Fruit fly (Drosophila melanogaster) whole organism, embryonic: ENCODE data around the gene drm.

Source experiments
- ATbp ChIP-seq: fragments of 200-800 bp; sonication (Bioruptor generic); optimal IDR thresholded peaks from 2 replicates; lab custom pipeline; 2017; ENCODE audit warnings: missing biosample characterization, mild to moderate bottlenecking, missing genetic modification characterization, missing genetic modification reagents
- CG10267 ChIP-seq: fragments of 200-800 bp; sonication (Bioruptor generic); optimal IDR thresholded peaks from 2 replicates; lab custom pipeline; 2018; ENCODE audit warnings: missing biosample characterization, mild to moderate bottlenecking, missing genetic modification characterization, moderate library complexity
- CG10654 ChIP-seq: fragments of 200-800 bp; sonication (Bioruptor generic); optimal IDR thresholded peaks from 2 replicates; lab custom pipeline; 2016; ENCODE audit warnings: missing biosample characterization, missing genetic modification characterization
- CG12155 ChIP-seq: fragments of 200-800 bp; sonication (Bioruptor generic); optimal IDR thresholded peaks from 3 replicates; lab custom pipeline; 2016; ENCODE audit warnings: missing biosample characterization, missing genetic modification characterization
- CG12659 ChIP-seq: fragments of 200-800 bp; sonication (Bioruptor generic); optimal IDR thresholded peaks from 3 replicates; lab custom pipeline; 2017; ENCODE audit warnings: mild to moderate bottlenecking, missing biosample characterization, missing genetic modification reagents, missing genetic modification characterization
- CG14014 ChIP-seq: fragments of 200-800 bp; sonication (Bioruptor generic); IDR thresholded peaks from 2 replicates; pipeline ENCODE4 v1.3.6; 2022; ENCODE audit warnings: missing biosample characterization, missing genetic modification characterization
- CG14441 ChIP-seq: fragments of 200-800 bp; sonication (Bioruptor generic); IDR thresholded peaks from 2 replicates; pipeline ENCODE4 v1.3.6; 2022; ENCODE audit warnings: missing biosample characterization, missing genetic modification characterization
- CG15601 ChIP-seq: fragments of 200-800 bp; sonication (Bioruptor generic); optimal IDR thresholded peaks from 3 replicates; lab custom pipeline; 2019; ENCODE audit warnings: missing biosample characterization, mild to moderate bottlenecking, missing genetic modification characterization, moderate library complexity
- CG17328 ChIP-seq: fragments of 200-800 bp; sonication (Bioruptor generic); IDR thresholded peaks from 2 replicates; pipeline ENCODE4 v1.3.6; 2022; ENCODE audit warnings: missing biosample characterization, missing genetic modification characterization
- CG17385 ChIP-seq: fragments of 200-800 bp; sonication (Bioruptor generic); optimal IDR thresholded peaks from 3 replicates; lab custom pipeline; 2018; ENCODE audit warnings: missing biosample characterization, mild to moderate bottlenecking, missing genetic modification characterization
- CG34224 ChIP-seq: fragments of 200-800 bp; sonication (Bioruptor generic); IDR thresholded peaks from 3 replicates; pipeline ENCODE4 v1.3.6; 2022; ENCODE audit warnings: missing biosample characterization, missing genetic modification characterization; ENCODE audit not compliant: partially characterized antibody
- CG34376 ChIP-seq: fragments of 200-800 bp; sonication (Bioruptor generic); optimal IDR thresholded peaks from 2 replicates; lab custom pipeline; 2018; ENCODE audit warnings: missing biosample characterization, mild to moderate bottlenecking, missing genetic modification characterization
- CG3726 ChIP-seq: fragments of 200-800 bp; sonication (Bioruptor generic); IDR thresholded peaks from 3 replicates; pipeline ENCODE4, ENCODE4 v1.3.6; 2022; ENCODE audit warnings: missing biosample characterization, missing genetic modification characterization
- CG42726 ChIP-seq: fragments of 200-800 bp; sonication (Bioruptor generic); IDR thresholded peaks from 2 replicates; pipeline ENCODE4 v1.3.6; 2022; ENCODE audit warnings: missing biosample characterization, missing genetic modification characterization; ENCODE audit not compliant: partially characterized antibody
- CG6689 ChIP-seq: fragments of 200-800 bp; sonication (Bioruptor generic); IDR thresholded peaks from 2 replicates; pipeline ENCODE4 v1.3.6; 2022; ENCODE audit warnings: missing biosample characterization, missing genetic modification characterization
- CG7839 ChIP-seq: fragments of 200-800 bp; sonication (Bioruptor generic); optimal IDR thresholded peaks from 3 replicates; lab custom pipeline; 2018; ENCODE audit warnings: missing biosample characterization, mild to moderate bottlenecking, missing genetic modification characterization, moderate library complexity
- CG8089 ChIP-seq: fragments of 200-800 bp; sonication (Bioruptor generic); optimal IDR thresholded peaks from 3 replicates; lab custom pipeline; 2016; ENCODE audit warnings: missing biosample characterization, missing genetic modification characterization
- CG8290 ChIP-seq, 3 experiments: fragments of 200-800 bp; sonication (Bioruptor generic); optimal IDR thresholded peaks; 2 replicates each; lab custom pipeline; 2016 to 2019; ENCODE audit warnings: missing biosample characterization in 3 of 3, missing genetic modification characterization in 3 of 3, mild to moderate bottlenecking in 2 of 3, moderate library complexity in 1 of 3
- CG9215 ChIP-seq: fragments of 200-800 bp; sonication (Bioruptor generic); IDR thresholded peaks from 2 replicates; pipeline ENCODE4 v1.3.6; 2022; ENCODE audit warnings: missing biosample characterization, missing genetic modification characterization
- CG9437 ChIP-seq: fragments of 200-800 bp; sonication (Bioruptor generic); optimal IDR thresholded peaks from 2 replicates; lab custom pipeline; 2018; ENCODE audit warnings: missing biosample characterization, mild to moderate bottlenecking, missing genetic modification characterization
- CG9817 ChIP-seq: fragments of 200-800 bp; sonication (Bioruptor generic); optimal IDR thresholded peaks from 2 replicates; lab custom pipeline; 2018; ENCODE audit warnings: missing biosample characterization, mild to moderate bottlenecking, missing genetic modification characterization, moderate library complexity
- CoRest ChIP-seq: fragments of 200-800 bp; sonication (Bioruptor generic); optimal IDR thresholded peaks from 3 replicates; lab custom pipeline; 2018; ENCODE audit warnings: missing biosample characterization, mild to moderate bottlenecking, missing genetic modification characterization, moderate library complexity
- Dad ChIP-seq: fragments of 200-800 bp; sonication (Bioruptor generic); optimal IDR thresholded peaks from 3 replicates; lab custom pipeline; 2016; ENCODE audit warnings: missing biosample characterization, missing genetic modification characterization
- Dek ChIP-seq: fragments of 200-800 bp; sonication (Bioruptor generic); optimal IDR thresholded peaks from 3 replicates; lab custom pipeline; 2019; ENCODE audit warnings: missing biosample characterization, mild to moderate bottlenecking, missing genetic modification characterization, moderate library complexity
- Drgx ChIP-seq: fragments of 200-800 bp; sonication (Bioruptor generic); IDR thresholded peaks from 2 replicates; pipeline ENCODE4 v1.3.6; 2022; ENCODE audit warnings: missing biosample characterization, missing genetic modification characterization
- E2f1 ChIP-seq: fragments of 200-800 bp; sonication (Bioruptor generic); IDR thresholded peaks from 2 replicates; pipeline ENCODE4 v1.3.6; 2022; ENCODE audit warnings: missing biosample characterization, missing genetic modification characterization
- Ets65A ChIP-seq: fragments of 200-800 bp; sonication (Bioruptor generic); peaks from one replicate; lab custom pipeline; 2016; ENCODE audit warnings: missing biosample characterization, missing genetic modification characterization
- Fer1 ChIP-seq: fragments of 200-800 bp; sonication (Bioruptor generic); optimal IDR thresholded peaks from 2 replicates; lab custom pipeline; 2017; ENCODE audit warnings: missing biosample characterization, mild to moderate bottlenecking, missing genetic modification characterization
- HLH54F ChIP-seq: fragments of 200-800 bp; sonication (Bioruptor generic); optimal IDR thresholded peaks from 3 replicates; lab custom pipeline; 2016; ENCODE audit warnings: missing biosample characterization, missing genetic modification characterization
- HmgZ ChIP-seq: fragments of 200-800 bp; sonication (Bioruptor generic); optimal IDR thresholded peaks from 2 replicates; lab custom pipeline; 2018; ENCODE audit warnings: missing biosample characterization, mild to moderate bottlenecking, missing genetic modification characterization
- Hsf ChIP-seq: fragments of 200-800 bp; sonication (Bioruptor generic); optimal IDR thresholded peaks from 3 replicates; lab custom pipeline; 2016; ENCODE audit warnings: missing biosample characterization, missing genetic modification characterization
- NC2β ChIP-seq: fragments of 200-800 bp; sonication (Bioruptor generic); optimal IDR thresholded peaks from 2 replicates; lab custom pipeline; 2016; ENCODE audit warnings: missing biosample characterization, missing genetic modification characterization
- Nf-YC ChIP-seq: fragments of 200-800 bp; optimal IDR thresholded peaks from 3 replicates; lab custom pipeline; 2019; ENCODE audit warnings: missing biosample characterization, mild to moderate bottlenecking, missing genetic modification characterization, moderate library complexity
- Rx ChIP-seq: fragments of 200-800 bp; sonication (Bioruptor generic); IDR thresholded peaks from 2 replicates; pipeline ENCODE4 v1.3.6; 2022; ENCODE audit warnings: missing biosample characterization, missing genetic modification characterization
- az2 ChIP-seq: fragments of 200-800 bp; sonication (Bioruptor generic); optimal IDR thresholded peaks from 3 replicates; lab custom pipeline; 2016; ENCODE audit warnings: missing biosample characterization, missing genetic modification characterization
- chif ChIP-seq, 2 experiments: fragments of 200-800 bp; sonication (Bioruptor generic); optimal IDR thresholded peaks; 3 replicates each; lab custom pipeline; 2016; ENCODE audit warnings: missing biosample characterization in 2 of 2, missing genetic modification characterization in 2 of 2
- danr ChIP-seq: fragments of 200-800 bp; sonication (Bioruptor generic); IDR thresholded peaks from 2 replicates; pipeline ENCODE4 v1.3.6; 2022; ENCODE audit warnings: missing biosample characterization, missing genetic modification characterization
- ewg ChIP-seq: fragments of 200-800 bp; sonication (Bioruptor generic); optimal IDR thresholded peaks from 3 replicates; lab custom pipeline; 2017; ENCODE audit warnings: mild to moderate bottlenecking, missing biosample characterization, missing genetic modification reagents, missing genetic modification characterization
- fd102C ChIP-seq: fragments of 200-800 bp; sonication (Bioruptor generic); optimal IDR thresholded peaks from 2 replicates; lab custom pipeline; 2018; ENCODE audit warnings: missing biosample characterization, mild to moderate bottlenecking, missing genetic modification characterization, moderate library complexity
- fu2 ChIP-seq: fragments of 200-800 bp; sonication (Bioruptor generic); optimal IDR thresholded peaks from 2 replicates; lab custom pipeline; 2016; ENCODE audit warnings: missing biosample characterization, missing genetic modification characterization
- inv ChIP-seq: fragments of 200-800 bp; sonication (Bioruptor generic); IDR thresholded peaks from 2 replicates; pipeline ENCODE4 v1.3.6; 2022; ENCODE audit warnings: missing biosample characterization, missing genetic modification characterization; ENCODE audit not compliant: partially characterized antibody
- org-1 ChIP-seq: fragments of 200-800 bp; sonication (Bioruptor generic); optimal IDR thresholded peaks from 2 replicates; lab custom pipeline; 2017; ENCODE audit warnings: missing biosample characterization, missing genetic modification characterization
- otp ChIP-seq: fragments of 200-800 bp; sonication (Bioruptor generic); IDR thresholded peaks from 3 replicates; pipeline ENCODE4, ENCODE4 v1.3.6; 2022; ENCODE audit warnings: missing biosample characterization, missing genetic modification characterization
- pita ChIP-seq: fragments of 200-800 bp; sonication (Bioruptor generic); optimal IDR thresholded peaks from 2 replicates; lab custom pipeline; 2017; ENCODE audit warnings: missing biosample characterization, mild to moderate bottlenecking, missing genetic modification characterization
- sug ChIP-seq: fragments of 200-800 bp; optimal IDR thresholded peaks from 2 replicates; lab custom pipeline; 2019; ENCODE audit warnings: missing biosample characterization, mild to moderate bottlenecking, missing genetic modification characterization, moderate library complexity
- tgo ChIP-seq: fragments of 200-800 bp; sonication (Bioruptor generic); IDR thresholded peaks from 3 replicates; pipeline ENCODE4 v1.3.6; 2022; ENCODE audit warnings: missing biosample characterization, missing genetic modification characterization
- ttk ChIP-seq: fragments of 200-800 bp; sonication (Bioruptor generic); IDR thresholded peaks from 2 replicates; pipeline ENCODE4 v2.1.2; 2022; ENCODE audit warnings: missing biosample characterization, missing genetic modification characterization
- z ChIP-seq: fragments of 200-800 bp; sonication (Bioruptor generic); IDR thresholded peaks from 3 replicates; pipeline ENCODE4 v1.3.6; 2022; ENCODE audit warnings: missing biosample characterization, missing genetic modification characterization
- zf30C ChIP-seq: fragments of 200-800 bp; sonication (Bioruptor generic); optimal IDR thresholded peaks from 3 replicates; lab custom pipeline; 2018; ENCODE audit warnings: missing biosample characterization, mild to moderate bottlenecking, missing genetic modification characterization

The drm gene

dm6 chr2L:3573172-3573755, 34.2 kb downstream of the drm start (continued):
- TF ChIP-seq HmgZ (tag; lab: Kevin White, UChicago): peak; percentile 11
- TF ChIP-seq CG42726 (GFP tag; lab: Robert Waterston, UW): no peak
- peak; percentile 45 for TF ChIP-seq CG15601 (tag; lab: Kevin White, UChicago)
- TF ChIP-seq CG12659 (GFP tag; lab: Kevin White, UChicago): peak; percentile 59
- peak; percentile 19 for TF ChIP-seq CG8089 (GFP tag; lab: Kevin White, UChicago)
- peak; percentile 78 for TF ChIP-seq CG7839
- TF ChIP-seq E2f1 (GFP tag; lab: Robert Waterston, UW): peak; percentile 64
- 0 out of 3 replicates have a peak, but pooled peaks have one; percentile 13 for TF ChIP-seq otp
- TF ChIP-seq Fer1 (GFP tag; lab: Kevin White, UChicago): peak; percentile 63
- 0 out of 3 replicates have a peak, but pooled peaks have one; percentile 55 for TF ChIP-seq CG3726 (GFP tag; lab: Robert Waterston, UW)
- no peak for TF ChIP-seq CG34224 (GFP tag; lab: Robert Waterston, UW)
- peak; percentile 63 for TF ChIP-seq zf30C (GFP tag; lab: Kevin White, UChicago)
- TF ChIP-seq Dek (tag; lab: Kevin White, UChicago): peak; percentile 54
- peak; percentile 25 for TF ChIP-seq Nf-YC (tag; lab: Kevin White, UChicago)
- TF ChIP-seq CG14014: peak; percentile 64; the same call in 1 of the 2 replicates
- peak; percentile 23 for TF ChIP-seq CG12155 (GFP tag; lab: Kevin White, UChicago)
- peak; percentile 45 for TF ChIP-seq Ets65A
- TF ChIP-seq fu2 (GFP tag; lab: Kevin White, UChicago): peak; percentile 23
- TF ChIP-seq HLH54F: peak; percentile 17
- TF ChIP-seq sug (tag; lab: Kevin White, UChicago): peak; percentile 93
- no peak for TF ChIP-seq CG34376 (GFP tag; lab: Kevin White, UChicago)
- TF ChIP-seq pita (GFP tag; lab: Kevin White, UChicago): no peak
- TF ChIP-seq CG6689 (GFP tag; lab: Robert Waterston, UW): peak; percentile 69
- peak; percentile 66; the same call in 1 of the 2 replicates for TF ChIP-seq ttk
- TF ChIP-seq CG9437: peak; percentile 12
- peak; percentile 52 for TF ChIP-seq org-1 (GFP tag; lab: Kevin White, UChicago)
- peak; percentile 47 for TF ChIP-seq CG10654 (GFP tag; lab: Kevin White, UChicago)
- TF ChIP-seq inv: no peak
- TF ChIP-seq NC2β (GFP tag; lab: Kevin White, UChicago): no peak
- TF ChIP-seq Rx (GFP tag; lab: Robert Waterston, UW): no peak
- TF ChIP-seq z (GFP tag; lab: Robert Waterston, UW): peak; percentile 55; the same call in 2 of the 3 replicates
- peak; percentile 52; the same call in 1 of the 2 replicates for TF ChIP-seq danr (GFP tag; lab: Robert Waterston, UW)
- TF ChIP-seq az2 (GFP tag; lab: Kevin White, UChicago): peak; percentile 63
- peak; percentile 29 for TF ChIP-seq Dad
- TF ChIP-seq Hsf (GFP tag; lab: Kevin White, UChicago): peak; percentile 49
- TF ChIP-seq CoRest (tag; lab: Kevin White, UChicago): peak; percentile 82
- TF ChIP-seq tgo (GFP tag; lab: Robert Waterston, UW): peak; percentile 64
- peak; percentile 8 for TF ChIP-seq ATbp (GFP tag; lab: Kevin White, UChicago)
- TF ChIP-seq ewg (GFP tag; lab: Kevin White, UChicago): peak; percentile 52
- 0 out of 2 replicates have a peak, but pooled peaks have one; percentile 6 for TF ChIP-seq CG17328 (GFP tag; lab: Robert Waterston, UW)
- peak; percentile 27 for TF ChIP-seq CG10267
- TF ChIP-seq chif (GFP tag; optimal IDR thresholded peaks at IDR 0.05; lab: Kevin White, UChicago): peak; percentile 71 to 73
- peak; percentile 56 for TF ChIP-seq CG17385
- peak; percentile 54 for TF ChIP-seq CG9817 (tag; lab: Kevin White, UChicago)
- TF ChIP-seq CG14441 (GFP tag; lab: Robert Waterston, UW): peak; percentile 56
- TF ChIP-seq CG9215 (GFP tag; lab: Robert Waterston, UW): peak; percentile 21; the same call in 1 of the 2 replicates
- no peak for TF ChIP-seq Drgx
- no peak for TF ChIP-seq CG8290 (GFP tag; optimal IDR thresholded peaks at IDR 0.05; lab: Kevin White, UChicago)
- TF ChIP-seq CG8290 (tag; optimal IDR thresholded peaks at IDR 0.05; lab: Kevin White, UChicago): peak in 1 of 2 experiments; percentile 35
- no peak for TF ChIP-seq fd102C (GFP tag; lab: Kevin White, UChicago)
